Worm (Caenorhabditis elegans): ENCODE data around the gene emc-5.

Gene emc-5

ce11 chrII:11485200-11485599 is 11.4 kb upstream of the emc-5 start, which contains the start of gene twk-5:
Gene twk-5 (minus strand): TSS chrII:11485300.
- TF ChIP-seq ZK546.5 (tag; optimal IDR thresholded peaks at IDR 0.05) (no peak), blmp-1 (tag; optimal IDR thresholded peaks at IDR 0.05; ENCODE audit: insufficient read depth) (peak; percentile 8), lsy-2 (tag; optimal IDR thresholded peaks at IDR 0.05) (no peak), crh-2 (tag; optimal IDR thresholded peaks at IDR 0.05) (no peak), nhr-77 (tag; optimal IDR thresholded peaks at IDR 0.05) (no peak), sma-9 (GFP tag; optimal IDR thresholded peaks at IDR 0.05) (no peak), sma-9 (tag; optimal IDR thresholded peaks at IDR 0.05) (no peak), mbf-1 (tag; optimal IDR thresholded peaks at IDR 0.05) (no peak), unc-62 (GFP tag; optimal IDR thresholded peaks at IDR 0.05) (no peak), lin-39 (tag; optimal IDR thresholded peaks at IDR 0.05) (no peak)

- peak; percentile 19 for TF ChIP-seq nhr-25 (tag; optimal IDR thresholded peaks at IDR 0.05)
- TF ChIP-seq ztf-11 (tag; optimal IDR thresholded peaks at IDR 0.05): no peak
- peak; percentile 13 for TF ChIP-seq sma-3 (GFP tag; optimal IDR thresholded peaks at IDR 0.05)
These were observed 9.8 kb upstream of the emc-5 start, which contains the start of gene ttr-18 for ce11 chrII:11486698-11487234. Gene ttr-18 (minus strand): TSS chrII:11486748.

- TF ChIP-seq nhr-129 (tag; optimal IDR thresholded peaks at IDR 0.05): no peak
- no peak for TF ChIP-seq nhr-6 (tag; optimal IDR thresholded peaks at IDR 0.05)
These were observed 8.6 kb upstream of the emc-5 start, which contains the start of gene B0334.13 for ce11 chrII:11487999-11488398. Gene B0334.13 (plus strand): TSS chrII:11488299.

DNA sequence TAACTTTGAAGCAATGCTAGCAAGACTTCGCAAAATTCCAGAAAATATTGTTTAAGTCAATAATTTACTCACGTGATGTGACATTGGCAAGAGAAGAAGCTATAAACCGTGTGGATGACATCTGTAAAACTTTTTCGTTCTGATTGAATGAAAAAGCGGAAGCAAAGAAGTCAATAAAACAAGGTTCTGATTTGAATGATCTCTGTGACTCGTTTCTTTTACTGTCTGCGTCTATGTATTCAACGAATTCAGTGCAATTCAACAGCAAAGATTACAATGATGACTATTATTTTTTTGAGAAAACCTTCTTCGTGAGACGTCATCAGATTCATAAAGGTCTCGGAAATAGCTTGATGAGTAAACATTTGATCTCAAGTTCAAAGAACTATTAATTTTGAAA is 3.7 kb upstream of the emc-5 start, which contains the start of gene hacl-1:
TSS of gene hacl-1 (minus strand) at position 121 of the 400 bp plus-strand sequence.
- TF ChIP-seq Y55F3AM.14 (GFP tag; optimal IDR thresholded peaks at IDR 0.05) (no peak), lsy-2 (tag; optimal IDR thresholded peaks at IDR 0.05) (peak; percentile 0 to 38), ceh-82 (tag; optimal IDR thresholded peaks at IDR 0.05) (no peak), sma-9 (GFP tag; optimal IDR thresholded peaks at IDR 0.05) (peak; percentile 12), sma-9 (tag; optimal IDR thresholded peaks at IDR 0.05) (no peak), C34F6.9 (tag; optimal IDR thresholded peaks at IDR 0.05) (peak; percentile 19), fos-1 (tag; optimal IDR thresholded peaks at IDR 0.05) (peak; percentile 35), sma-3 (GFP tag; optimal IDR thresholded peaks at IDR 0.05) (peak; percentile 63), crh-2 (tag; optimal IDR thresholded peaks at IDR 0.05) (peak; percentile 63), nhr-25 (tag; optimal IDR thresholded peaks at IDR 0.05) (peak; percentile 71), lin-13 (GFP tag; optimal IDR thresholded peaks at IDR 0.05) (no peak), unc-39 (tag; optimal IDR thresholded peaks at IDR 0.05) (no peak), mdl-1 (tag; optimal IDR thresholded peaks at IDR 0.05) (no peak), nhr-21 (tag; optimal IDR thresholded peaks at IDR 0.05) (peak; percentile 68), ztf-4 (tag; optimal IDR thresholded peaks at IDR 0.05) (peak; percentile 7), unc-55 (GFP tag; optimal IDR thresholded peaks at IDR 0.05) (no peak), blmp-1 (tag; optimal IDR thresholded peaks at IDR 0.05; ENCODE audit: insufficient read depth) (no peak)

- TF ChIP-seq gmeb-1 (tag; optimal IDR thresholded peaks at IDR 0.05): peak; percentile 16
- no peak for TF ChIP-seq R02D3.7 (tag; optimal IDR thresholded peaks at IDR 0.05)
- peak; percentile 66 for TF ChIP-seq C34F6.9 (tag; optimal IDR thresholded peaks at IDR 0.05)
- TF ChIP-seq ztf-4 (tag; optimal IDR thresholded peaks at IDR 0.05): no peak
- TF ChIP-seq nhr-21 (tag; optimal IDR thresholded peaks at IDR 0.05): no peak
- TF ChIP-seq elt-3 (tag; optimal IDR thresholded peaks at IDR 0.05): no peak
- TF ChIP-seq lsy-2 (tag; optimal IDR thresholded peaks at IDR 0.05): peak; percentile 46 to 95
- TF ChIP-seq ztf-1 (GFP tag; conservative IDR thresholded peaks at IDR 0.05): no peak
- TF ChIP-seq peb-1 (tag; optimal IDR thresholded peaks at IDR 0.05): no peak
- peak; percentile 42 for TF ChIP-seq nhr-129 (tag; optimal IDR thresholded peaks at IDR 0.05)
- no peak for TF ChIP-seq nhr-23 (tag; optimal IDR thresholded peaks at IDR 0.05)
- no peak for TF ChIP-seq crh-2 (tag; optimal IDR thresholded peaks at IDR 0.05)
- no peak for TF ChIP-seq snpc-4 (tag; optimal IDR thresholded peaks at IDR 0.05)
- no peak for TF ChIP-seq elt-1 (tag; optimal IDR thresholded peaks at IDR 0.05)
- TF ChIP-seq ama-1 (optimal IDR thresholded peaks at IDR 0.05): peak; percentile 9
- TF ChIP-seq nhr-11 (tag; optimal IDR thresholded peaks at IDR 0.05): no peak
These were observed 1.3 kb upstream of the emc-5 start, which contains the start of the genes ooc-3 and B0334.4 for ce11 chrII:11495307-11495706. Gene ooc-3 (minus strand): TSS chrII:11495321. Gene B0334.4 (plus strand): TSS chrII:11495692.

All from whole organism, L2 larva.